Worm (Caenorhabditis elegans) whole organism, midembryonic: ENCODE data around the gene Y60A3A.24.

Source experiments
- T22C8.4 ChIP-seq: fragments of 200-800 bp; sonication (Bioruptor generic); IDR thresholded peaks from 2 replicates; pipeline ENCODE4 v1.3.6; 2022; ENCODE audit warnings: missing genetic modification characterization, missing compliant biosample characterization
- cog-1 ChIP-seq: sonication (generic microtip); optimal IDR thresholded peaks from 2 replicates; lab custom pipeline; 2016; ENCODE audit warnings: missing genetic modification characterization, missing compliant biosample characterization
- flt-1 ChIP-seq: fragments of 200-800 bp; sonication (Bioruptor generic); IDR thresholded peaks from 2 replicates; pipeline ENCODE4 v1.3.6; 2022; ENCODE audit warnings: missing genetic modification characterization, missing compliant biosample characterization
- med-1 ChIP-seq: sonication (generic microtip); optimal IDR thresholded peaks from 2 replicates; lab custom pipeline; 2017; ENCODE audit warnings: missing genetic modification characterization, mild to moderate bottlenecking, missing compliant biosample characterization, antibody characterized with exemption, missing genetic modification reagents; ENCODE audit not compliant: insufficient read depth
- ref-1 ChIP-seq: fragments of 200-800 bp; sonication (Bioruptor generic); conservative IDR thresholded peaks from 2 replicates; pipeline ENCODE4 v1.3.6; 2022; ENCODE audit warnings: missing genetic modification reagents, missing genetic modification characterization, missing compliant biosample characterization
- tab-1 ChIP-seq: fragments of 200-800 bp; sonication (Bioruptor generic); IDR thresholded peaks from 2 replicates; pipeline ENCODE4 v1.3.6; 2022; ENCODE audit warnings: missing genetic modification characterization, missing compliant biosample characterization
- ztf-23 ChIP-seq: fragments of 200-800 bp; sonication (Bioruptor generic); IDR thresholded peaks from 2 replicates; pipeline ENCODE4 v1.3.6; 2022; ENCODE audit warnings: missing genetic modification reagents, missing genetic modification characterization, missing compliant biosample characterization
- ztf-29 ChIP-seq: fragments of 200-800 bp; sonication (Bioruptor generic); IDR thresholded peaks from 2 replicates; pipeline ENCODE4 v1.3.6; 2022; ENCODE audit warnings: missing genetic modification reagents, missing genetic modification characterization, missing compliant biosample characterization

DNA sequence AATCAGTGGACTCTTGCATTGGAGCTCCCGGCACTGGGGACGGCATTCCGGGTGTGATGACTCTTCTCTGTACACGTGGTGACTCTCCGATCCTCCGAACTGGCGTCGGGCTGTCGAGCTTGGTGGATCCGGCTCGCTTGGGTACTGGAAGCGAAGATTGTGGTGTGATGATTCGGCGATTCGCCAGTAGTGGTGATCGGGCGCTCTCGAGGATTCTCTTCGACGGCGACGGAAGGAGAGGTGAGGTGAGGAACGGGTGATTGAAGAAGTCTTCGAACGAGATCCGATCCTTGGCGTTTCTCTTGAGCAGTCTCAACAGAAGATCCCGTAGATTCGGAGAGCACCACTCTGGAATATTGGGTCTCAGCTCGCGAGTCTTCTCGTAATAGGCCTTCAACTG, 19.0 kb upstream of the Y60A3A.24 start:
- TF ChIP-seq ztf-23 (GFP tag; lab: Robert Waterston, UW) (no peak), flt-1 (no peak), med-1 (no peak), cog-1 (tag; lab: Kevin White, UChicago) (no peak), T22C8.4 (GFP tag; lab: Robert Waterston, UW) (no peak), ztf-29 (GFP tag; lab: Robert Waterston, UW) (no peak), tab-1 (GFP tag; lab: Robert Waterston, UW) (no peak), ref-1 (GFP tag; lab: Robert Waterston, UW) (no peak)
